Fruit fly (Drosophila melanogaster): ENCODE results near the gene HIP-R.

DNA sequence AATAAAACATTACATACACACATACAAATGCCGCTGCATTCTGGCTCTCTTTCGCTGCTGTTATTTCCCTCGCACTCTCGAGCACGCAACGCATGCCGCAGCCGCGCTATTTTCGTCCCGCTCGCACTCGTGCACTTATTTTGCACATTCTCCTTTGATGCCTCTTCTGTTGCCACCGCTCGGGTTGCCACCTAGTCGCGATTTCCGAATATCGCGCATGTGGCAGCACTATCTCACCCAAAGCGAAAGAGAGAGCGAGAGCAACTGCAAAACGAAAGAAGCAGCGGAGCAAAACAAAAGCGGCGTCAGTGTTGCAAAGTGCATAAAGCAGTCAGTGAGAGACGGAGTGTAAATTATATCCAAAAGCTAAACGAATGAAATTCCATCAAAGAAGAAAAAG, 8.9 kb upstream of the HIP-R start:
- TF ChIP-seq CTCF (optimal IDR thresholded peaks at IDR 0.05): peak; percentile 39 to 41
- TF ChIP-seq CG8478 (optimal IDR thresholded peaks at IDR 0.05): no peak
